Worm (Caenorhabditis elegans) whole organism, young adult: ENCODE results near the gene C28H8.5.

Experiments
- B0336.3 ChIP-seq: fragments of 200-800 bp; sonication (Bioruptor generic); IDR thresholded peaks from 2 replicates; pipeline ENCODE4 v1.3.6; 2022; ENCODE audit warnings: missing genetic modification characterization, missing compliant biosample characterization
- C06A6.2 ChIP-seq: fragments of 200-800 bp; sonication (Bioruptor generic); conservative IDR thresholded peaks from 2 replicates; pipeline ENCODE4 v1.3.6; 2022; ENCODE audit warnings: missing genetic modification characterization, missing compliant biosample characterization
- F10E7.11 ChIP-seq: sonication (generic microtip); optimal IDR thresholded peaks from 2 replicates; lab custom pipeline; 2017; ENCODE audit warnings: mild to moderate bottlenecking, missing genetic modification characterization, moderate library complexity, missing compliant biosample characterization
- F23B12.7 ChIP-seq: sonication (generic microtip); optimal IDR thresholded peaks from 2 replicates; lab custom pipeline; 2017; ENCODE audit warnings: missing genetic modification characterization, mild to moderate bottlenecking, missing compliant biosample characterization, antibody characterized with exemption, moderate library complexity; ENCODE audit not compliant: insufficient read depth
- F33H1.4 ChIP-seq: fragments of 200-800 bp; sonication (Bioruptor generic); IDR thresholded peaks from 2 replicates; pipeline ENCODE4 v1.3.6; 2022; ENCODE audit warnings: missing genetic modification reagents, missing genetic modification characterization, missing compliant biosample characterization
- F49E8.2 ChIP-seq: sonication (generic microtip); optimal IDR thresholded peaks from 3 replicates; lab custom pipeline; 2017; ENCODE audit warnings: missing genetic modification characterization, mild to moderate bottlenecking, missing compliant biosample characterization, antibody characterized with exemption, moderate library complexity; ENCODE audit not compliant: insufficient read depth
- F57C9.4 ChIP-seq: sonication (generic microtip); optimal IDR thresholded peaks from 2 replicates; lab custom pipeline; 2017; ENCODE audit warnings: mild to moderate bottlenecking, missing genetic modification characterization, missing compliant biosample characterization
- K11D2.4 ChIP-seq: fragments of 200-800 bp; sonication (Bioruptor generic); IDR thresholded peaks from 2 replicates; pipeline ENCODE4 v1.3.6; 2022; ENCODE audit warnings: missing genetic modification reagents, missing genetic modification characterization, missing compliant biosample characterization
- Y53F4B.3 ChIP-seq: fragments of 200-800 bp; sonication (Bioruptor generic); IDR thresholded peaks from 2 replicates; pipeline ENCODE4 v1.3.6; 2022; ENCODE audit warnings: missing genetic modification reagents, missing genetic modification characterization, missing compliant biosample characterization
- Y56A3A.18 ChIP-seq: fragments of 200-800 bp; sonication (Bioruptor generic); IDR thresholded peaks from 2 replicates; pipeline ENCODE4 v1.3.6; 2022; ENCODE audit warnings: missing genetic modification reagents, missing genetic modification characterization, missing compliant biosample characterization
- Y67H2A.10 ChIP-seq: fragments of 200-800 bp; sonication (Bioruptor generic); conservative IDR thresholded peaks from 2 replicates; pipeline ENCODE4 v1.3.6; 2022; ENCODE audit warnings: missing genetic modification reagents, missing genetic modification characterization, missing compliant biosample characterization
- Y95B8A.8 ChIP-seq: fragments of 200-800 bp; sonication (Bioruptor generic); IDR thresholded peaks from 2 replicates; pipeline ENCODE4 v1.3.6; 2022; ENCODE audit warnings: missing genetic modification reagents, missing genetic modification characterization, missing compliant biosample characterization
- akir-1 ChIP-seq: fragments of 200-800 bp; sonication (Bioruptor generic); optimal IDR thresholded peaks from 2 replicates; lab custom pipeline; 2018; ENCODE audit warnings: mild to moderate bottlenecking, missing genetic modification characterization, moderate library complexity, missing compliant biosample characterization
- aptf-2 ChIP-seq: fragments of 200-800 bp; sonication (Bioruptor generic); conservative IDR thresholded peaks from 2 replicates; pipeline ENCODE4 v1.3.6; 2022; ENCODE audit warnings: missing genetic modification reagents, missing genetic modification characterization, missing compliant biosample characterization
- attf-6 ChIP-seq: fragments of 200-800 bp; sonication (Bioruptor generic); IDR thresholded peaks from 2 replicates; pipeline ENCODE4 v1.3.6; 2022; ENCODE audit warnings: missing genetic modification reagents, missing genetic modification characterization, missing compliant biosample characterization
- bed-1 ChIP-seq: fragments of 200-800 bp; sonication (Bioruptor generic); IDR thresholded peaks from 2 replicates; pipeline ENCODE4 v1.3.6; 2022; ENCODE audit warnings: missing genetic modification reagents, missing genetic modification characterization, missing compliant biosample characterization
- cebp-1 ChIP-seq, 2 experiments: fragments of 200-800 bp in 1 of 2; sonication (Bioruptor generic) in 1 of 2; sonication (generic microtip) in 1 of 2; IDR thresholded peaks in 1 of 2; optimal IDR thresholded peaks in 1 of 2; 2 replicates each; pipeline versions ENCODE4 v1.3.6 to Lab custom; 2017 to 2022; ENCODE audit warnings: missing compliant biosample characterization in 2 of 2, missing genetic modification characterization in 2 of 2, mild to moderate bottlenecking in 1 of 2, missing genetic modification reagents in 1 of 2, moderate library complexity in 1 of 2
- ceh-40 ChIP-seq: fragments of 200-800 bp; sonication (Bioruptor generic); IDR thresholded peaks from 2 replicates; pipeline ENCODE4 v1.3.6; 2022; ENCODE audit warnings: missing genetic modification characterization, missing compliant biosample characterization
- dpl-1 ChIP-seq: fragments of 150-350 bp; optimal IDR thresholded peaks from 2 replicates; lab custom pipeline; 2014; ENCODE audit warnings: missing biosample characterization, missing genetic modification reagents, missing genetic modification characterization
- efl-1 ChIP-seq: fragments of 150-350 bp; optimal IDR thresholded peaks from 2 replicates; lab custom pipeline; 2014; ENCODE audit warnings: missing biosample characterization, missing genetic modification reagents, missing genetic modification characterization
- ekl-4 ChIP-seq: fragments of 200-800 bp; sonication (Bioruptor generic); IDR thresholded peaks from 2 replicates; pipeline ENCODE4 v1.3.6; 2022; ENCODE audit warnings: missing genetic modification reagents, missing genetic modification characterization, missing compliant biosample characterization
- hmg-20 ChIP-seq: fragments of 200-800 bp; sonication (Bioruptor generic); IDR thresholded peaks from 2 replicates; pipeline ENCODE4 v1.3.6; 2022; ENCODE audit warnings: missing genetic modification reagents, missing genetic modification characterization, missing compliant biosample characterization
- hrde-1 ChIP-seq: sonication (generic microtip); optimal IDR thresholded peaks from 2 replicates; lab custom pipeline; 2016; ENCODE audit warnings: missing genetic modification characterization, mild to moderate bottlenecking, missing compliant biosample characterization, moderate library complexity, missing genotype, missing genetic modification reagents, borderline replicate concordance
- hsf-1 ChIP-seq: fragments of 200-800 bp; sonication (Bioruptor generic); IDR thresholded peaks from 2 replicates; pipeline ENCODE4 v1.3.6; 2022; ENCODE audit warnings: missing genetic modification reagents, missing genetic modification characterization, missing compliant biosample characterization
- lin-54 ChIP-seq: fragments of 200-800 bp; sonication (Bioruptor generic); optimal IDR thresholded peaks from 2 replicates; lab custom pipeline; 2018; ENCODE audit warnings: mild to moderate bottlenecking, missing genetic modification characterization, missing compliant biosample characterization
- lir-1 ChIP-seq: fragments of 200-800 bp; sonication (Bioruptor generic); conservative IDR thresholded peaks from 2 replicates; pipeline ENCODE4 v1.3.6; 2022; ENCODE audit warnings: missing genetic modification reagents, missing genetic modification characterization, missing compliant biosample characterization
- lsy-27 ChIP-seq: sonication (generic microtip); optimal IDR thresholded peaks from 2 replicates; lab custom pipeline; 2017; ENCODE audit warnings: missing genetic modification characterization, mild to moderate bottlenecking, missing compliant biosample characterization, antibody characterized with exemption, missing genotype, borderline replicate concordance; ENCODE audit not compliant: insufficient read depth
- madf-10 ChIP-seq: sonication (generic microtip); optimal IDR thresholded peaks from 2 replicates; lab custom pipeline; 2016; ENCODE audit warnings: mild to moderate bottlenecking, missing genetic modification characterization, missing compliant biosample characterization
- madf-6 ChIP-seq: fragments of 200-800 bp; sonication (Bioruptor generic); IDR thresholded peaks from 2 replicates; pipeline ENCODE4 v1.3.6; 2022; ENCODE audit warnings: missing genetic modification reagents, missing genetic modification characterization, missing compliant biosample characterization
- mcd-1 ChIP-seq: fragments of 200-800 bp; sonication (Bioruptor generic); IDR thresholded peaks from 2 replicates; pipeline ENCODE4 v1.3.6; 2022; ENCODE audit warnings: missing genetic modification reagents, missing genetic modification characterization, missing compliant biosample characterization
- mxl-1 ChIP-seq: sonication (generic microtip); optimal IDR thresholded peaks from 2 replicates; lab custom pipeline; 2016; ENCODE audit warnings: missing genetic modification characterization, missing compliant biosample characterization
- nfyb-1 ChIP-seq: fragments of 200-800 bp; sonication (Bioruptor generic); IDR thresholded peaks from 2 replicates; pipeline ENCODE4 v1.3.6; 2022; ENCODE audit warnings: missing genetic modification reagents, missing genetic modification characterization, missing compliant biosample characterization
- nhr-80 ChIP-seq: sonication (generic microtip); optimal IDR thresholded peaks from 2 replicates; lab custom pipeline; 2016; ENCODE audit warnings: missing genetic modification characterization, missing compliant biosample characterization
- nhr-90 ChIP-seq: sonication (generic microtip); optimal IDR thresholded peaks from 2 replicates; lab custom pipeline; 2016; ENCODE audit warnings: missing genotype, mild to moderate bottlenecking, missing genetic modification characterization, missing compliant biosample characterization
- sdz-38 ChIP-seq: sonication (generic microtip); optimal IDR thresholded peaks from 2 replicates; lab custom pipeline; 2016; ENCODE audit warnings: missing genotype, missing genetic modification characterization, missing compliant biosample characterization
- sea-2 ChIP-seq: fragments of 200-800 bp; sonication (Bioruptor generic); IDR thresholded peaks from 2 replicates; pipeline ENCODE4 v1.3.6; 2022; ENCODE audit warnings: missing genetic modification characterization, missing compliant biosample characterization
- snpc-1.1 ChIP-seq: sonication (generic microtip); optimal IDR thresholded peaks from 2 replicates; lab custom pipeline; 2017; ENCODE audit warnings: missing genetic modification characterization, mild to moderate bottlenecking, missing compliant biosample characterization, antibody characterized with exemption, moderate library complexity, missing genotype, missing genetic modification reagents; ENCODE audit not compliant: insufficient read depth
- somi-1 ChIP-seq: fragments of 200-800 bp; sonication (Bioruptor generic); optimal IDR thresholded peaks from 2 replicates; lab custom pipeline; 2018; ENCODE audit warnings: mild to moderate bottlenecking, missing genetic modification characterization, missing compliant biosample characterization
- tbp1 ChIP-seq: fragments of 200-800 bp; sonication (Bioruptor generic); optimal IDR thresholded peaks from 2 replicates; lab custom pipeline; 2018; ENCODE audit warnings: mild to moderate bottlenecking, missing genetic modification characterization, missing compliant biosample characterization
- unc-62 ChIP-seq: fragments of 150-350 bp; optimal IDR thresholded peaks from 2 replicates; lab custom pipeline; 2014; ENCODE audit warnings: missing biosample characterization, missing genetic modification reagents, missing genetic modification characterization
- xnd-1 ChIP-seq: sonication (generic microtip); optimal IDR thresholded peaks from 2 replicates; lab custom pipeline; 2016; ENCODE audit warnings: missing genotype, missing genetic modification reagents, missing genetic modification characterization, missing compliant biosample characterization
- zfh-2 ChIP-seq: fragments of 200-800 bp; sonication (Bioruptor generic); conservative IDR thresholded peaks from 2 replicates; pipeline ENCODE4 v1.3.6; 2022; ENCODE audit warnings: missing genetic modification reagents, missing genetic modification characterization, missing compliant biosample characterization
- ztf-22 ChIP-seq: fragments of 200-800 bp; sonication (Bioruptor generic); optimal IDR thresholded peaks from 2 replicates; lab custom pipeline; 2018; ENCODE audit warnings: mild to moderate bottlenecking, missing genetic modification characterization, moderate library complexity, missing compliant biosample characterization
- ztf-25 ChIP-seq: fragments of 200-800 bp; sonication (Bioruptor generic); IDR thresholded peaks from 2 replicates; pipeline ENCODE4 v1.3.6; 2022; ENCODE audit warnings: missing genetic modification reagents, missing genetic modification characterization, missing compliant biosample characterization
- ztf-3 ChIP-seq: fragments of 200-800 bp; sonication (Bioruptor generic); optimal IDR thresholded peaks from 2 replicates; lab custom pipeline; 2018; ENCODE audit warnings: mild to moderate bottlenecking, missing genetic modification characterization, missing compliant biosample characterization
- ztf-6 ChIP-seq: fragments of 200-800 bp; sonication (Bioruptor generic); IDR thresholded peaks from 2 replicates; pipeline ENCODE4 v1.3.6; 2022; ENCODE audit warnings: missing genetic modification reagents, missing genetic modification characterization, missing compliant biosample characterization

C28H8.5 gene

DNA sequence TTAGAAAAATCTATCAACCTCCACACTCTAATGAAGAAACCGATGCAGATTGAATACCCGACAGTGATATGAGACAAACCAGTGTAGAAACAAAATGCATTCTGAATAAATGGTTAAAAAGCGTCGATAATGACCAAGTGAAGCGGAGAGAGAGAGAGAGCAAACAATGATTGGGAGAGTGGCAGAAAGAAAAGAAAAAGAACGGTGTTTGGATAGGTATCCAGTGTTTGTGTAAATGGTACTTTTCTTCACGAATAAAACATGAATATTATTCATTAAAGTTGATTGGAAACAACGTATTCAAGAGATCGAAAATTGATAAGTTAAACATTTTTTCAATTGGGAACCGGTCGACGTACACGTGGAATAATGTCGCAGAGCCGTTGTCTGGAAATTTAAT, 14.7 kb upstream of the C28H8.5 start, which contains the start of gene F01F1.15:
TSS of gene F01F1.15 (minus strand) at position 101 of the 400 bp plus-strand sequence.
- TF ChIP-seq ekl-4 (GFP tag; lab: Robert Waterston, UW), result no peak
- TF ChIP-seq bed-1 (GFP tag; lab: Robert Waterston, UW), result no peak
- no peak for TF ChIP-seq zfh-2 (GFP tag; lab: Robert Waterston, UW)
- TF ChIP-seq Y53F4B.3 (GFP tag; lab: Robert Waterston, UW), result no peak
- TF ChIP-seq akir-1 (GFP tag; lab: Kevin White, UChicago), result no peak
- no peak for TF ChIP-seq mcd-1 (GFP tag; lab: Robert Waterston, UW)
- no peak for TF ChIP-seq hsf-1 (GFP tag; lab: Robert Waterston, UW)
- no peak for TF ChIP-seq F33H1.4
- no peak for TF ChIP-seq aptf-2 (GFP tag; lab: Robert Waterston, UW)
- TF ChIP-seq attf-6 (GFP tag; lab: Robert Waterston, UW), result no peak
- TF ChIP-seq F57C9.4 (tag; lab: Kevin White, UChicago), result no peak
- TF ChIP-seq sdz-38 (tag; lab: Kevin White, UChicago), result no peak
- TF ChIP-seq F10E7.11 (tag; lab: Kevin White, UChicago), result no peak
- TF ChIP-seq Y56A3A.18 (GFP tag; lab: Robert Waterston, UW), result no peak
- no peak for TF ChIP-seq F49E8.2
- no peak for TF ChIP-seq Y67H2A.10
- TF ChIP-seq Y95B8A.8 (GFP tag; lab: Robert Waterston, UW), result no peak
- no peak for TF ChIP-seq C06A6.2 (GFP tag; lab: Robert Waterston, UW)

DNA sequence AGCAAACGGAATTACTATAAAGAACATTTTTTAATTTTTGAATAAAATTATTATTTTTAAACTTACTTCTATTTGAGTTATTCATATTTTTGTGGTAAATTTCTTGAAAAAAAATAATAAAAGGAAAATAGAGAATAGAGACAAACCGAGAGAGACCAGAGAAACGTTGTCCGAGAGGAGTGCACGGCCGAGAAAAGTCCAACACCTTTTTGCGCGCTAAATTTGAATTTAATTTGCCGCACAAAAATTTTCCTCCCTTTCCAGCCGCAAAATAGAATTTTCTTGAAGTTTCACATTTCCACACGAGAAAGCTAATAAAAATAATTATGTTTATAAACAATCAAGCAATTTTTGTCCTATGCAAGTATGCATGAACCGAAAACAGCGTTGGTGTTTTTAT, 12.3 kb upstream of the C28H8.5 start, which contains the start of the genes F01F1.11 and F01F1.3:
TSS of gene F01F1.11 (minus strand) at position 118 of the 400 bp plus-strand sequence.
TSS of gene F01F1.3 (plus strand) at position 179 of the 400 bp plus-strand sequence.
- TF ChIP-seq ztf-6 (GFP tag; lab: Robert Waterston, UW) (no peak), lir-1 (GFP tag; lab: Robert Waterston, UW) (no peak), hrde-1 (no peak), C06A6.2 (GFP tag; lab: Robert Waterston, UW) (no peak), nfyb-1 (peak; percentile 64; the same call in 1 of the 2 replicates), lsy-27 (tag; lab: Kevin White, UChicago) (no peak), dpl-1 (GFP tag; lab: Kevin White, UChicago) (peak; percentile 81), nhr-80 (tag; lab: Kevin White, UChicago) (no peak), K11D2.4 (GFP tag; lab: Robert Waterston, UW) (peak; percentile 57), B0336.3 (0 out of 2 replicates have a peak, but pooled peaks have one; percentile 15), efl-1 (peak; percentile 80), ekl-4 (GFP tag; lab: Robert Waterston, UW) (peak; percentile 45; the same call in 1 of the 2 replicates), ztf-3 (no peak), mxl-1 (no peak), ceh-40 (no peak), Y67H2A.10 (no peak), nhr-90 (tag; lab: Kevin White, UChicago) (no peak), F23B12.7 (tag; lab: Kevin White, UChicago) (no peak), madf-10 (tag; lab: Kevin White, UChicago) (peak; percentile 40), hmg-20 (GFP tag; lab: Robert Waterston, UW) (no peak), madf-6 (peak; percentile 80), bed-1 (GFP tag; lab: Robert Waterston, UW) (no peak), tbp1 (GFP tag; lab: Kevin White, UChicago) (peak; percentile 8), snpc-1.1 (no peak), attf-6 (GFP tag; lab: Robert Waterston, UW) (no peak), cebp-1 (GFP tag; IDR thresholded peaks at IDR 0.05; lab: Robert Waterston, UW) (no peak), cebp-1 (tag; optimal IDR thresholded peaks at IDR 0.05; lab: Kevin White, UChicago) (peak; percentile 37), unc-62 (GFP tag; lab: Kevin White, UChicago) (no peak), xnd-1 (tag; lab: Kevin White, UChicago) (no peak), ztf-25 (GFP tag; lab: Robert Waterston, UW) (no peak), sea-2 (no peak), lin-54 (GFP tag; lab: Kevin White, UChicago) (peak; percentile 94), sdz-38 (tag; lab: Kevin White, UChicago) (no peak), ztf-22 (GFP tag; lab: Kevin White, UChicago) (no peak), F10E7.11 (tag; lab: Kevin White, UChicago) (no peak), somi-1 (no peak)
